Fruit fly (Drosophila melanogaster) whole organism, embryonic: ENCODE results near the gene janA.

ENCODE experiments used
- Aef1 ChIP-seq: fragments of 200-800 bp; sonication (Bioruptor generic); IDR thresholded peaks from 3 replicates; pipeline ENCODE4 v1.3.6; 2022; ENCODE audit warnings: missing biosample characterization, missing genetic modification characterization
- CG10654 ChIP-seq: fragments of 200-800 bp; sonication (Bioruptor generic); optimal IDR thresholded peaks from 2 replicates; lab custom pipeline; 2016; ENCODE audit warnings: missing biosample characterization, missing genetic modification characterization
- CG15073 ChIP-seq: fragments of 200-800 bp; sonication (Bioruptor generic); optimal IDR thresholded peaks from 2 replicates; lab custom pipeline; 2016; ENCODE audit warnings: missing biosample characterization, missing genetic modification characterization
- CG1529 ChIP-seq: fragments of 200-800 bp; sonication (Bioruptor generic); optimal IDR thresholded peaks from 3 replicates; lab custom pipeline; 2018; ENCODE audit warnings: missing biosample characterization, missing genetic modification characterization
- CG15479 ChIP-seq: fragments of 200-800 bp; sonication (Bioruptor generic); optimal IDR thresholded peaks from 3 replicates; lab custom pipeline; 2019; ENCODE audit warnings: missing biosample characterization, mild to moderate bottlenecking, missing genetic modification characterization, moderate library complexity
- CG17361 ChIP-seq: fragments of 200-800 bp; sonication (Bioruptor generic); IDR thresholded peaks from 3 replicates; pipeline ENCODE4 v1.3.6; 2022; ENCODE audit warnings: missing biosample characterization, missing genetic modification characterization
- CG18262 ChIP-seq: fragments of 200-800 bp; optimal IDR thresholded peaks from 3 replicates; lab custom pipeline; 2019; ENCODE audit warnings: missing biosample characterization, mild to moderate bottlenecking, missing genetic modification characterization, moderate library complexity
- CG18476 ChIP-seq: fragments of 200-800 bp; sonication (Bioruptor generic); optimal IDR thresholded peaks from 2 replicates; lab custom pipeline; 2016; ENCODE audit warnings: missing biosample characterization, mild to moderate bottlenecking, missing genetic modification characterization
- CG18764 ChIP-seq: fragments of 200-800 bp; sonication (Bioruptor generic); optimal IDR thresholded peaks from 3 replicates; lab custom pipeline; 2016; ENCODE audit warnings: missing biosample characterization, missing genetic modification characterization
- CG2678 ChIP-seq: fragments of 200-800 bp; sonication (Bioruptor generic); optimal IDR thresholded peaks from 3 replicates; lab custom pipeline; 2019; ENCODE audit warnings: missing biosample characterization, mild to moderate bottlenecking, missing genetic modification characterization, moderate library complexity
- CG30403 ChIP-seq: fragments of 200-800 bp; sonication (Bioruptor generic); optimal IDR thresholded peaks from 3 replicates; lab custom pipeline; 2016; ENCODE audit warnings: missing biosample characterization, missing genetic modification characterization
- CG33213 ChIP-seq: fragments of 200-800 bp; sonication (Bioruptor generic); optimal IDR thresholded peaks from 3 replicates; lab custom pipeline; 2016; ENCODE audit warnings: missing biosample characterization, missing genetic modification characterization
- CG3838 ChIP-seq: fragments of 200-800 bp; sonication (Bioruptor generic); optimal IDR thresholded peaks from 3 replicates; lab custom pipeline; 2016; ENCODE audit warnings: missing biosample characterization, missing genetic modification characterization
- CG3847 ChIP-seq: fragments of 200-800 bp; sonication (Bioruptor generic); IDR thresholded peaks from 2 replicates; pipeline ENCODE4 v1.3.6; 2022; ENCODE audit warnings: missing biosample characterization, missing genetic modification characterization
- CG42726 ChIP-seq: fragments of 200-800 bp; sonication (Bioruptor generic); IDR thresholded peaks from 2 replicates; pipeline ENCODE4 v1.3.6; 2022; ENCODE audit warnings: missing biosample characterization, missing genetic modification characterization; ENCODE audit not compliant: partially characterized antibody
- CG4730 ChIP-seq: fragments of 200-800 bp; sonication (Bioruptor generic); IDR thresholded peaks from 2 replicates; pipeline ENCODE4 v1.3.6; 2022; ENCODE audit warnings: missing biosample characterization, missing genetic modification characterization
- CG5953 ChIP-seq: fragments of 200-800 bp; sonication (Bioruptor generic); IDR thresholded peaks from 2 replicates; pipeline ENCODE4 v1.3.6; 2022; ENCODE audit warnings: missing biosample characterization, missing genetic modification characterization
- CG6272 ChIP-seq: fragments of 200-800 bp; sonication (Bioruptor generic); IDR thresholded peaks from 2 replicates; pipeline ENCODE4 v1.3.6; 2022; ENCODE audit warnings: missing biosample characterization, missing genetic modification characterization
- CG6689 ChIP-seq: fragments of 200-800 bp; sonication (Bioruptor generic); IDR thresholded peaks from 2 replicates; pipeline ENCODE4 v1.3.6; 2022; ENCODE audit warnings: missing biosample characterization, missing genetic modification characterization
- CG9437 ChIP-seq: fragments of 200-800 bp; sonication (Bioruptor generic); optimal IDR thresholded peaks from 2 replicates; lab custom pipeline; 2018; ENCODE audit warnings: missing biosample characterization, mild to moderate bottlenecking, missing genetic modification characterization
- CG9817 ChIP-seq: fragments of 200-800 bp; sonication (Bioruptor generic); optimal IDR thresholded peaks from 2 replicates; lab custom pipeline; 2018; ENCODE audit warnings: missing biosample characterization, mild to moderate bottlenecking, missing genetic modification characterization, moderate library complexity
- CG9932 ChIP-seq: fragments of 200-800 bp; sonication (Bioruptor generic); IDR thresholded peaks from 2 replicates; pipeline ENCODE4 v1.3.6; 2022; ENCODE audit warnings: missing biosample characterization, missing genetic modification characterization
- Dek ChIP-seq: fragments of 200-800 bp; sonication (Bioruptor generic); optimal IDR thresholded peaks from 3 replicates; lab custom pipeline; 2019; ENCODE audit warnings: missing biosample characterization, mild to moderate bottlenecking, missing genetic modification characterization, moderate library complexity
- Dip2 ChIP-seq: fragments of 200-800 bp; sonication (Bioruptor generic); IDR thresholded peaks from 2 replicates; pipeline ENCODE4 v1.3.6; 2022; ENCODE audit warnings: missing biosample characterization, missing genetic modification characterization
- Doc3 ChIP-seq: fragments of 200-800 bp; sonication (Bioruptor generic); IDR thresholded peaks from 3 replicates; pipeline ENCODE4 v1.3.6; 2022; ENCODE audit warnings: missing biosample characterization, missing genetic modification characterization; ENCODE audit not compliant: partially characterized antibody
- E2f2 ChIP-seq: fragments of 200-800 bp; sonication (Bioruptor generic); IDR thresholded peaks from 2 replicates; pipeline ENCODE4 v1.3.6; 2022; ENCODE audit warnings: missing biosample characterization, missing genetic modification characterization
- Eip74EF ChIP-seq, 2 experiments: fragments of 200-800 bp in 1 of 2; fragments of >200 bp in 1 of 2; sonication (Bioruptor generic) in 1 of 2; optimal IDR thresholded peaks; 2 replicates each; lab custom pipeline; 2017 to 2019; ENCODE audit warnings: missing biosample characterization in 2 of 2, missing genetic modification characterization in 2 of 2, mild to moderate bottlenecking in 1 of 2, moderate library complexity in 1 of 2
- Fer3 ChIP-seq: fragments of 200-800 bp; sonication (Bioruptor generic); optimal IDR thresholded peaks from 2 replicates; lab custom pipeline; 2018; ENCODE audit warnings: missing biosample characterization, mild to moderate bottlenecking, missing genetic modification characterization, moderate library complexity
- H2.0 ChIP-seq: fragments of 200-800 bp; sonication (Bioruptor generic); IDR thresholded peaks from 2 replicates; pipeline ENCODE4 v1.3.6; 2022; ENCODE audit warnings: missing biosample characterization, missing genetic modification characterization
- HHEX ChIP-seq: fragments of 200-800 bp; sonication (Bioruptor generic); optimal IDR thresholded peaks from 3 replicates; lab custom pipeline; 2017; ENCODE audit warnings: missing biosample characterization, mild to moderate bottlenecking, missing genetic modification characterization, missing genetic modification reagents
- Hey ChIP-seq: fragments of 200-800 bp; sonication (Bioruptor generic); optimal IDR thresholded peaks from 3 replicates; lab custom pipeline; 2018; ENCODE audit warnings: missing biosample characterization, mild to moderate bottlenecking, missing genetic modification characterization
- Kr ChIP-seq: fragments of 200-800 bp; sonication (Bioruptor generic); optimal IDR thresholded peaks from 2 replicates; lab custom pipeline; 2017; ENCODE audit warnings: missing biosample characterization, mild to moderate bottlenecking, missing genetic modification characterization
- Mrtf ChIP-seq: fragments of 200-800 bp; sonication (Bioruptor generic); IDR thresholded peaks from 3 replicates; pipeline ENCODE4 v1.3.6; 2022; ENCODE audit warnings: missing biosample characterization, missing genetic modification characterization
- NC2β ChIP-seq: fragments of 200-800 bp; sonication (Bioruptor generic); optimal IDR thresholded peaks from 2 replicates; lab custom pipeline; 2016; ENCODE audit warnings: missing biosample characterization, missing genetic modification characterization
- Neu2 ChIP-seq: fragments of 200-800 bp; sonication (Bioruptor generic); optimal IDR thresholded peaks from 3 replicates; lab custom pipeline; 2016; ENCODE audit warnings: missing biosample characterization, missing genetic modification characterization, borderline replicate concordance
- NfI ChIP-seq: fragments of 200-800 bp; sonication (Bioruptor generic); optimal IDR thresholded peaks from 3 replicates; lab custom pipeline; 2018; ENCODE audit warnings: missing biosample characterization, mild to moderate bottlenecking, missing genetic modification characterization, moderate library complexity
- abd-A ChIP-seq: fragments of 200-800 bp; sonication (Bioruptor generic); optimal IDR thresholded peaks from 3 replicates; lab custom pipeline; 2019; ENCODE audit warnings: missing biosample characterization, mild to moderate bottlenecking, missing genetic modification characterization, moderate library complexity
- ap ChIP-seq: fragments of 200-800 bp; sonication (Bioruptor generic); IDR thresholded peaks from 2 replicates; pipeline ENCODE4 v1.3.6; 2022; ENCODE audit warnings: missing biosample characterization, missing genetic modification characterization
- ara ChIP-seq: fragments of 200-800 bp; sonication (Bioruptor generic); IDR thresholded peaks from 2 replicates; pipeline ENCODE4 v1.3.6; 2022; ENCODE audit warnings: missing biosample characterization, missing genetic modification characterization
- chif ChIP-seq, 2 experiments: fragments of 200-800 bp; sonication (Bioruptor generic); optimal IDR thresholded peaks; 3 replicates each; lab custom pipeline; 2016; ENCODE audit warnings: missing biosample characterization in 2 of 2, missing genetic modification characterization in 2 of 2
- gce ChIP-seq: fragments of 200-800 bp; sonication (Bioruptor generic); IDR thresholded peaks from 3 replicates; pipeline ENCODE4 v1.3.6; 2022; ENCODE audit warnings: missing biosample characterization, missing genetic modification characterization
- hkb ChIP-seq, 2 experiments: fragments of 200-800 bp in 1 of 2; fragments of >200 bp in 1 of 2; sonication (Bioruptor generic) in 1 of 2; IDR thresholded peaks in 1 of 2; optimal IDR thresholded peaks in 1 of 2; 2 replicates each; pipeline versions ENCODE4 v1.3.6 to Lab custom; 2017 to 2022; ENCODE audit warnings: missing biosample characterization in 1 of 2, missing genetic modification characterization in 1 of 2
- knrl ChIP-seq: fragments of 200-800 bp; sonication (Bioruptor generic); IDR thresholded peaks from 3 replicates; pipeline ENCODE4 v1.3.6; 2022; ENCODE audit warnings: missing biosample characterization, missing genetic modification characterization; ENCODE audit not compliant: partially characterized antibody
- mam ChIP-seq: fragments of 200-800 bp; sonication (Bioruptor generic); optimal IDR thresholded peaks from 3 replicates; lab custom pipeline; 2016; ENCODE audit warnings: missing biosample characterization, missing genetic modification characterization
- otp ChIP-seq: fragments of 200-800 bp; sonication (Bioruptor generic); IDR thresholded peaks from 3 replicates; pipeline ENCODE4, ENCODE4 v1.3.6; 2022; ENCODE audit warnings: missing biosample characterization, missing genetic modification characterization
- repo ChIP-seq: fragments of 200-800 bp; sonication (Bioruptor generic); optimal IDR thresholded peaks from 2 replicates; lab custom pipeline; 2016; ENCODE audit warnings: missing biosample characterization, missing genetic modification characterization
- sim ChIP-seq: fragments of 200-800 bp; sonication (Bioruptor generic); IDR thresholded peaks from 2 replicates; pipeline ENCODE4 v1.3.6; 2022; ENCODE audit warnings: missing biosample characterization, missing genetic modification characterization
- so ChIP-seq: fragments of 200-800 bp; sonication (Bioruptor generic); IDR thresholded peaks from 3 replicates; pipeline ENCODE4 v1.3.6; 2022; ENCODE audit warnings: missing biosample characterization, missing genetic modification characterization
- sr ChIP-seq: fragments of 200-800 bp; sonication (Bioruptor generic); IDR thresholded peaks from 3 replicates; pipeline ENCODE4 v1.3.6; 2022; ENCODE audit warnings: missing biosample characterization, missing genetic modification characterization
- trh ChIP-seq: fragments of 200-800 bp; sonication (Bioruptor generic); optimal IDR thresholded peaks from 2 replicates; lab custom pipeline; 2016; ENCODE audit warnings: missing biosample characterization, missing genetic modification characterization
- usp ChIP-seq: fragments of >200 bp; optimal IDR thresholded peaks from 2 replicates; lab custom pipeline; 2017; ENCODE audit warnings: missing biosample characterization, missing genetic modification characterization
- wek ChIP-seq: fragments of 200-800 bp; sonication (Bioruptor generic); optimal IDR thresholded peaks from 3 replicates; lab custom pipeline; 2018; ENCODE audit warnings: missing biosample characterization, mild to moderate bottlenecking, missing genetic modification characterization, moderate library complexity

janA gene

dm6 chr3R:30039494-30039893, at the start of gene janA, which contains the start of the genes Sry-alpha and Sry-beta (continued):
- TF ChIP-seq hkb (optimal IDR thresholded peaks at IDR 0.05; lab: Kevin White, UChicago) (no peak), hkb (GFP tag; IDR thresholded peaks at IDR 0.05; lab: Robert Waterston, UW) (no peak), NC2β (no peak), CG18764 (no peak), Doc3 (peak; percentile 100), mam (GFP tag; lab: Kevin White, UChicago) (no peak), repo (GFP tag; lab: Kevin White, UChicago) (no peak), Neu2 (GFP tag; lab: Kevin White, UChicago) (no peak), NfI (GFP tag; lab: Kevin White, UChicago) (no peak), CG17361 (no peak), CG15073 (GFP tag; lab: Kevin White, UChicago) (no peak), Dek (tag; lab: Kevin White, UChicago) (no peak), E2f2 (peak; percentile 71), sim (GFP tag; lab: Robert Waterston, UW) (no peak), abd-A (tag; lab: Kevin White, UChicago) (no peak), CG15479 (GFP tag; lab: Kevin White, UChicago) (no peak), otp (no peak), CG3838 (GFP tag; lab: Kevin White, UChicago) (no peak), knrl (GFP tag; lab: Robert Waterston, UW) (peak; percentile 99), CG18262 (tag; lab: Kevin White, UChicago) (no peak), CG5953 (GFP tag; lab: Robert Waterston, UW) (no peak), CG42726 (peak; percentile 97), CG2678 (tag; lab: Kevin White, UChicago) (no peak), CG3847 (GFP tag; lab: Robert Waterston, UW) (peak; percentile 52), usp (GFP tag; lab: Kevin White, UChicago) (no peak), CG6272 (GFP tag; lab: Robert Waterston, UW) (peak; percentile 29; the same call in 1 of the 2 replicates), wek (GFP tag; lab: Kevin White, UChicago) (no peak), ap (GFP tag; lab: Robert Waterston, UW) (no peak), Hey (tag; lab: Kevin White, UChicago) (no peak), gce (GFP tag; lab: Robert Waterston, UW) (no peak), Kr (GFP tag; lab: Kevin White, UChicago) (no peak), HHEX (GFP tag; lab: Kevin White, UChicago) (no peak), CG33213 (GFP tag; lab: Kevin White, UChicago) (no peak), chif (GFP tag; optimal IDR thresholded peaks at IDR 0.05; lab: Kevin White, UChicago) (no peak), CG1529 (GFP tag; lab: Kevin White, UChicago) (no peak), CG6689 (GFP tag; lab: Robert Waterston, UW) (no peak), CG9437 (GFP tag; lab: Kevin White, UChicago) (no peak), Mrtf (no peak), Aef1 (GFP tag; lab: Robert Waterston, UW) (no peak), CG10654 (GFP tag; lab: Kevin White, UChicago) (no peak), CG9932 (GFP tag; lab: Robert Waterston, UW) (peak; percentile 43; the same call in 1 of the 2 replicates), ara (GFP tag; lab: Robert Waterston, UW) (no peak), Dip2 (no peak), CG18476 (GFP tag; lab: Kevin White, UChicago) (no peak), H2.0 (no peak), Fer3 (tag; lab: Kevin White, UChicago) (no peak), trh (no peak), sr (GFP tag; lab: Robert Waterston, UW) (no peak), Eip74EF (GFP tag; optimal IDR thresholded peaks at IDR 0.05; lab: Kevin White, UChicago) (no peak), so (no peak), CG4730 (no peak), CG9817 (no peak), CG30403 (GFP tag; lab: Kevin White, UChicago) (peak; percentile 16)
